Worm (Caenorhabditis elegans) whole organism, late embryonic: ENCODE measurements around the gene dac-1.
A peak's percentile ranks its signal among the peaks of the same experiment; 100 is the strongest.

Experiments
- K09A11.1 ChIP-seq: sonication (generic microtip); optimal IDR thresholded peaks from 2 replicates; lab custom pipeline; 2017; ENCODE audit warnings: antibody characterized with exemption, mild to moderate bottlenecking, missing genetic modification characterization, missing compliant biosample characterization; ENCODE audit not compliant: insufficient read depth
- T23F11.4 ChIP-seq: fragments of 200-800 bp; sonication (Bioruptor generic); optimal IDR thresholded peaks from 2 replicates; lab custom pipeline; 2018; ENCODE audit warnings: mild to moderate bottlenecking, missing genetic modification characterization, missing compliant biosample characterization
- ahr-1 ChIP-seq: sonication (generic microtip); optimal IDR thresholded peaks from 2 replicates; lab custom pipeline; 2016; ENCODE audit warnings: missing genetic modification characterization, missing compliant biosample characterization
- ama-1 ChIP-seq: fragments of 150-350 bp; optimal IDR thresholded peaks from 2 replicates; lab custom pipeline; 2014
- ceh-14 ChIP-seq: sonication (generic microtip); optimal IDR thresholded peaks from 2 replicates; lab custom pipeline; 2016; ENCODE audit warnings: missing genotype, missing genetic modification characterization, missing compliant biosample characterization
- ceh-18 ChIP-seq: sonication (generic microtip); optimal IDR thresholded peaks from 2 replicates; lab custom pipeline; 2016; ENCODE audit warnings: missing genetic modification characterization, missing compliant biosample characterization
- ceh-2 ChIP-seq: sonication (generic microtip); optimal IDR thresholded peaks from 2 replicates; lab custom pipeline; 2016; ENCODE audit warnings: missing genotype, missing genetic modification characterization, missing compliant biosample characterization
- ceh-30 ChIP-seq: fragments of 150-350 bp; optimal IDR thresholded peaks from 2 replicates; lab custom pipeline; 2014; ENCODE audit warnings: missing biosample characterization, missing genetic modification characterization
- ceh-31 ChIP-seq: sonication (generic microtip); optimal IDR thresholded peaks from 2 replicates; lab custom pipeline; 2016; ENCODE audit warnings: missing genetic modification characterization, missing compliant biosample characterization
- ceh-34 ChIP-seq: sonication (generic microtip); optimal IDR thresholded peaks from 2 replicates; lab custom pipeline; 2016; ENCODE audit warnings: mild to moderate bottlenecking, missing genetic modification characterization, missing compliant biosample characterization
- ceh-6 ChIP-seq: fragments of 200-800 bp; sonication (Bioruptor generic); optimal IDR thresholded peaks from 2 replicates; lab custom pipeline; 2018; ENCODE audit warnings: mild to moderate bottlenecking, missing genetic modification characterization, missing compliant biosample characterization
- che-1 ChIP-seq: sonication (generic microtip); optimal IDR thresholded peaks from 2 replicates; lab custom pipeline; 2016; ENCODE audit warnings: mild to moderate bottlenecking, missing genetic modification characterization, missing compliant biosample characterization
- dmd-4 ChIP-seq: sonication (generic microtip); optimal IDR thresholded peaks from 2 replicates; lab custom pipeline; 2016; ENCODE audit warnings: borderline replicate concordance, missing genetic modification characterization, missing compliant biosample characterization
- dve-1 ChIP-seq: sonication (generic microtip); optimal IDR thresholded peaks from 2 replicates; lab custom pipeline; 2017; ENCODE audit warnings: antibody characterized with exemption, mild to moderate bottlenecking, missing genetic modification characterization, missing compliant biosample characterization
- elt-2 ChIP-seq: sonication (generic microtip); optimal IDR thresholded peaks from 2 replicates; lab custom pipeline; 2016; ENCODE audit warnings: missing genetic modification reagents, missing genetic modification characterization, missing compliant biosample characterization
- ets-4 ChIP-seq: sonication (generic microtip); optimal IDR thresholded peaks from 2 replicates; lab custom pipeline; 2016; ENCODE audit warnings: missing genetic modification characterization, missing compliant biosample characterization
- eyg-1 ChIP-seq: sonication (generic microtip); optimal IDR thresholded peaks from 2 replicates; lab custom pipeline; 2016; ENCODE audit warnings: missing genotype, missing genetic modification characterization, missing compliant biosample characterization
- hlh-13 ChIP-seq: fragments of 200-800 bp; sonication (Bioruptor generic); optimal IDR thresholded peaks from 2 replicates; lab custom pipeline; 2018; ENCODE audit warnings: mild to moderate bottlenecking, missing genetic modification characterization, missing compliant biosample characterization
- hlh-30 ChIP-seq: sonication (generic microtip); optimal IDR thresholded peaks from 2 replicates; lab custom pipeline; 2017; ENCODE audit warnings: antibody characterized with exemption, missing genetic modification characterization, missing compliant biosample characterization; ENCODE audit not compliant: insufficient read depth
- hlh-8 ChIP-seq: sonication (generic microtip); optimal IDR thresholded peaks from 2 replicates; lab custom pipeline; 2016; ENCODE audit warnings: missing genotype, missing genetic modification characterization, missing compliant biosample characterization
- lim-6 ChIP-seq: sonication (generic microtip); optimal IDR thresholded peaks from 2 replicates; lab custom pipeline; 2016; ENCODE audit warnings: missing genetic modification characterization, missing compliant biosample characterization
- madf-2 ChIP-seq: sonication (generic microtip); optimal IDR thresholded peaks from 2 replicates; lab custom pipeline; 2017; ENCODE audit warnings: missing genetic modification characterization, missing compliant biosample characterization
- nhr-11 ChIP-seq: fragments of 150-350 bp; optimal IDR thresholded peaks from 2 replicates; lab custom pipeline; 2014; ENCODE audit warnings: missing biosample characterization, missing genetic modification characterization
- nhr-232 ChIP-seq: sonication (generic microtip); optimal IDR thresholded peaks from 2 replicates; lab custom pipeline; 2016; ENCODE audit warnings: missing genetic modification characterization, missing compliant biosample characterization
- pag-3 ChIP-seq: sonication (generic microtip); optimal IDR thresholded peaks from 2 replicates; lab custom pipeline; 2016; ENCODE audit warnings: missing compliant biosample characterization, missing genetic modification characterization, borderline replicate concordance
- pat-9 ChIP-seq: fragments of 200-800 bp; sonication (Bioruptor generic); optimal IDR thresholded peaks from 2 replicates; lab custom pipeline; 2018; ENCODE audit warnings: mild to moderate bottlenecking, missing genetic modification characterization, moderate library complexity, missing compliant biosample characterization
- pax-1 ChIP-seq: fragments of 150-350 bp; optimal IDR thresholded peaks from 2 replicates; lab custom pipeline; 2014; ENCODE audit warnings: missing biosample characterization, missing genetic modification characterization
- pros-1 ChIP-seq: fragments of 150-350 bp; optimal IDR thresholded peaks from 2 replicates; lab custom pipeline; 2014; ENCODE audit warnings: missing biosample characterization, missing genetic modification reagents, missing genetic modification characterization
- ref-2 ChIP-seq: sonication (generic microtip); optimal IDR thresholded peaks from 2 replicates; lab custom pipeline; 2016; ENCODE audit warnings: missing genetic modification characterization, missing compliant biosample characterization
- rnt-1 ChIP-seq: sonication (generic microtip); optimal IDR thresholded peaks from 2 replicates; lab custom pipeline; 2016; ENCODE audit warnings: missing genetic modification characterization, missing compliant biosample characterization
- sdc-2 ChIP-seq: sonication (generic microtip); optimal IDR thresholded peaks from 2 replicates; lab custom pipeline; 2016; ENCODE audit warnings: missing genotype, missing genetic modification characterization, missing compliant biosample characterization
- sox-2 ChIP-seq: fragments of 200-800 bp; sonication (Bioruptor generic); IDR thresholded peaks from 2 replicates; pipeline ENCODE4 v1.3.6; 2022; ENCODE audit warnings: missing genetic modification reagents, missing genetic modification characterization, missing compliant biosample characterization
- syd-9 ChIP-seq: sonication (generic microtip); optimal IDR thresholded peaks from 2 replicates; lab custom pipeline; 2016; ENCODE audit warnings: mild to moderate bottlenecking, missing genetic modification characterization, moderate library complexity, missing compliant biosample characterization
- tbx-7 ChIP-seq: sonication (generic microtip); optimal IDR thresholded peaks from 2 replicates; lab custom pipeline; 2016; ENCODE audit warnings: missing genotype, missing genetic modification characterization, missing compliant biosample characterization
- ttx-3 ChIP-seq: sonication (generic microtip); optimal IDR thresholded peaks from 2 replicates; lab custom pipeline; 2016; ENCODE audit warnings: missing genetic modification reagents, missing genetic modification characterization, missing compliant biosample characterization
- unc-42 ChIP-seq: sonication (generic microtip); optimal IDR thresholded peaks from 2 replicates; lab custom pipeline; 2016; ENCODE audit warnings: missing genotype, missing genetic modification characterization, missing compliant biosample characterization

dac-1 gene

ce11 chrIII:856908-857307 is 41.0 kb downstream of the dac-1 start:
- TF ChIP-seq ceh-34 (no peak), rnt-1 (no peak), ceh-30 (tag; lab: Kevin White, UChicago) (no peak), dmd-4 (tag; lab: Kevin White, UChicago) (no peak), sox-2 (GFP tag; lab: Robert Waterston, UW) (no peak), ceh-18 (tag; lab: Kevin White, UChicago) (no peak), ets-4 (tag; lab: Kevin White, UChicago) (no peak), eyg-1 (tag; lab: Kevin White, UChicago) (no peak), ceh-14 (tag; lab: Kevin White, UChicago) (no peak), pag-3 (tag; lab: Kevin White, UChicago) (no peak), syd-9 (tag; lab: Kevin White, UChicago) (no peak), hlh-30 (tag; lab: Kevin White, UChicago) (no peak)

DNA sequence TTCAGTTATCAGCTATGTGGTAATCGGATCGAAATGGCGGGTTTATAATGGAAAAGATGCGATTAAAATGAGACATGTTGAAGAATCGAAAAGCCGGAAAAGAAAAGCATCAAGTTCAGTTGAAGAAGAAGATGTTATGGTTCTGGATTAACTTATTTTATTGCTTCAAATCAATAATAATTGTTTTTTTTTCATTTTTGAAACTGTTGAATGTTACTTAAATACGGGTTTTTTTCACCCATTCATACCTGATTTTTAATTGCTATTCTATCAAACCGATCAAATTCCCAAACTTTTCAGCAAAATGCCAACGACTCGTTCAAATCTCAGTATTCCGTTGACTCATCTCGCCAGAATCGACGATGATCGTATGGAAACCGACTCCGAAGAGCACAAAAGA is 44.0 kb downstream of the dac-1 start, which contains the start of gene exos-4.2:
Gene exos-4.2 (plus strand): TSS at position 301 of the 400 bp plus-strand sequence.
- no peak for TF ChIP-seq pax-1
- TF ChIP-seq che-1 (tag; lab: Kevin White, UChicago), result no peak
- no peak for TF ChIP-seq pros-1 (tag; lab: Kevin White, UChicago)
- no peak for TF ChIP-seq nhr-11 (tag; lab: Kevin White, UChicago)
- TF ChIP-seq ceh-14 (tag; lab: Kevin White, UChicago), result no peak
- no peak for TF ChIP-seq ref-2 (tag; lab: Kevin White, UChicago)
- TF ChIP-seq ceh-2, result no peak
- TF ChIP-seq hlh-13 (GFP tag; lab: Kevin White, UChicago), result no peak
- TF ChIP-seq eyg-1 (tag; lab: Kevin White, UChicago), result no peak
- TF ChIP-seq pag-3 (tag; lab: Kevin White, UChicago), result no peak
- no peak for TF ChIP-seq ets-4 (tag; lab: Kevin White, UChicago)
- TF ChIP-seq ttx-3 (tag; lab: Kevin White, UChicago), result no peak

DNA sequence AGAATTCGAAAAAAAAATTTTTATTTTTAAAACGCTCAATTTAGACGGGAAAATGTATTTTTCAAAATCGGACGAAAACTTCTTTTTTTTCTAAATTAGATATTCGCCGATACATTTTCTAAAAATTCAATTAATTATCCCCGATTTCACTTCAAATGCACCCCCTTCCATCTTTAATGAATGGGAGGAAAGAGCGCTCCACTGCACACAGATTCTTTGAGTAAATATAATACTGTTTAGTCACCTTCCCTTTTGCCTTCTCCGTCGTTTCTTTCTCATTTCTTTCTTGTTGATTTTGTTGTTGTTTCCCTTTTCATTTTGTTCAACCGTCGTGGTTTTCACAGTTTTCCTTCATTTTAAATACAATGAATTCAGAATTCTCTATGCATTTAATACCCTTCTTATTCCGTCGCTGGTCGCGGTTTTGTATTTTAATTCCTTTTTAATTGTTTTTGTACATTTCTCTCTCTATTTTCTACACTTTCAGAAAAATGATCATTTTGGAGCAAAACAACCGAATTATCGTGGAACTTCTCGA is 45.9 kb downstream of the dac-1 start, which contains the start of gene arx-4:
Gene arx-4 (plus strand): TSS at position 488 of the 538 bp plus-strand sequence.
- TF ChIP-seq tbx-7 (tag; lab: Kevin White, UChicago) (no peak), nhr-232 (no peak), pat-9 (tag; lab: Kevin White, UChicago) (no peak), unc-42 (tag; lab: Kevin White, UChicago) (peak; percentile 95), dve-1 (tag; lab: Kevin White, UChicago) (no peak), ceh-31 (tag; lab: Kevin White, UChicago) (peak; percentile 28)

DNA sequence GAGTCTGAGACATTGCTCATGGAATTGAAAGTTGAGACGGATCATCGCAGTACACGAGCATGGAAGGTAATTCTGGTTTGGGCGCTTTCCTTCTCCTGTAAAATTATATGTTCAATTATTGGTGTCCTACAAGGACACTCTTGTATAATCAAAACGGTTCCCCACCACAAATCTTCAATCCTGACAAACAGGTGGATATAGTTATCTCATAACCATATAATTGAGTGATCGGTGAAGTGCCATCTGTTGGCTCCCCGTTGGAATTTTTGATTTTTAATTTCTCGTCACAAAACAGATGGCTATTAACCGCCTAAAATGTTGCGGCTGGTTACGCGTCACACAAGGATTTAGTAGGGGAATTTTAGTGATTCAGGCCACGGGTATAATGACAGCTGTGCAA is 52.9 kb downstream of the dac-1 start:
- TF ChIP-seq sox-2 (GFP tag; lab: Robert Waterston, UW) (no peak), K09A11.1 (tag; lab: Kevin White, UChicago) (no peak), sdc-2 (tag; lab: Kevin White, UChicago) (no peak), lim-6 (no peak), hlh-8 (no peak), ceh-6 (no peak), madf-2 (tag; lab: Kevin White, UChicago) (no peak), ttx-3 (tag; lab: Kevin White, UChicago) (no peak), ahr-1 (no peak), T23F11.4 (no peak), elt-2 (tag; lab: Kevin White, UChicago) (no peak), ama-1 (lab: Kevin White, UChicago) (no peak)
- TF ChIP-seq, all 69 proteins: peak for 0
